Worm (Caenorhabditis elegans) whole organism, L3 larva: Measurements from ENCODE around the gene spch-1.

Experiments used
- R02D3.7 ChIP-seq: fragments of 150-350 bp; optimal IDR thresholded peaks from 2 replicates; lab custom pipeline; 2014; ENCODE audit warnings: missing biosample characterization, missing genetic modification characterization
- ZK546.5 ChIP-seq: sonication (generic microtip); optimal IDR thresholded peaks from 2 replicates; lab custom pipeline; 2017; ENCODE audit warnings: missing biosample characterization, missing genetic modification characterization
- aly-2 ChIP-seq: fragments of 150-350 bp; optimal IDR thresholded peaks from 2 replicates; lab custom pipeline; 2014; ENCODE audit warnings: missing biosample characterization, missing genetic modification characterization
- ama-1 ChIP-seq: fragments of 150-350 bp; optimal IDR thresholded peaks from 2 replicates; lab custom pipeline; 2018
- ceh-16 ChIP-seq: sonication (generic microtip); optimal IDR thresholded peaks from 2 replicates; lab custom pipeline; 2017; ENCODE audit warnings: missing biosample characterization, missing genetic modification characterization
- ceh-28 ChIP-seq: fragments of 150-350 bp; optimal IDR thresholded peaks from 2 replicates; lab custom pipeline; 2014; ENCODE audit warnings: missing biosample characterization, missing genetic modification reagents, missing genetic modification characterization
- ceh-82 ChIP-seq: fragments of 150-350 bp; optimal IDR thresholded peaks from 2 replicates; lab custom pipeline; 2014; ENCODE audit warnings: missing biosample characterization, missing genetic modification characterization
- ceh-9 ChIP-seq: sonication (generic microtip); optimal IDR thresholded peaks from 2 replicates; lab custom pipeline; 2018; ENCODE audit warnings: missing biosample characterization, missing genetic modification characterization
- elt-1 ChIP-seq: fragments of 150-350 bp; optimal IDR thresholded peaks from 2 replicates; lab custom pipeline; 2014; ENCODE audit warnings: missing biosample characterization, missing genetic modification characterization
- elt-2 ChIP-seq: sonication (generic microtip); optimal IDR thresholded peaks from 2 replicates; lab custom pipeline; 2016; ENCODE audit warnings: missing genetic modification reagents, mild to moderate bottlenecking, missing genetic modification characterization, missing compliant biosample characterization
- elt-3 ChIP-seq, 3 experiments: fragments of 150-350 bp in 1 of 3; sonication (generic microtip) in 2 of 3; optimal IDR thresholded peaks; 2 replicates in 2 of 3; 4 replicates in 1 of 3; lab custom pipeline; 2014 to 2017; ENCODE audit warnings: missing biosample characterization in 3 of 3, missing genetic modification characterization in 3 of 3
- eor-1 ChIP-seq, 2 experiments: fragments of 150-350 bp; optimal IDR thresholded peaks; 2 replicates each; lab custom pipeline; 2014 to 2018; ENCODE audit warnings: missing biosample characterization in 2 of 2, missing genetic modification characterization in 2 of 2
- fkh-10 ChIP-seq: sonication (generic microtip); optimal IDR thresholded peaks from 2 replicates; lab custom pipeline; 2017; ENCODE audit warnings: missing biosample characterization, missing genetic modification reagents, missing genetic modification characterization
- fkh-2 ChIP-seq: fragments of 150-350 bp; optimal IDR thresholded peaks from 2 replicates; lab custom pipeline; 2014; ENCODE audit warnings: missing biosample characterization, missing genetic modification reagents, missing genetic modification characterization
- fos-1 ChIP-seq: fragments of 150-350 bp; optimal IDR thresholded peaks from 2 replicates; lab custom pipeline; 2014; ENCODE audit warnings: missing biosample characterization, missing genetic modification characterization
- hmg-11 ChIP-seq: sonication (generic microtip); optimal IDR thresholded peaks from 2 replicates; lab custom pipeline; 2016; ENCODE audit warnings: missing genetic modification characterization, missing compliant biosample characterization
- jun-1 ChIP-seq: fragments of 150-350 bp; optimal IDR thresholded peaks from 2 replicates; lab custom pipeline; 2014; ENCODE audit warnings: missing biosample characterization, missing genetic modification reagents, missing genetic modification characterization
- lin-15B ChIP-seq: fragments of 150-350 bp; optimal IDR thresholded peaks from 2 replicates; lab custom pipeline; 2014; ENCODE audit warnings: missing biosample characterization, missing genetic modification characterization
- lin-39 ChIP-seq: fragments of 150-350 bp; optimal IDR thresholded peaks from 2 replicates; lab custom pipeline; 2018; ENCODE audit warnings: missing biosample characterization, missing genetic modification reagents, missing genetic modification characterization
- lsy-12 ChIP-seq: sonication (generic microtip); optimal IDR thresholded peaks from 2 replicates; lab custom pipeline; 2016; ENCODE audit warnings: mild to moderate bottlenecking, missing genetic modification characterization, missing compliant biosample characterization
- mdl-1 ChIP-seq: fragments of 150-350 bp; optimal IDR thresholded peaks from 2 replicates; lab custom pipeline; 2014; ENCODE audit warnings: missing biosample characterization, missing genetic modification characterization
- nfya-1 ChIP-seq: sonication (generic microtip); optimal IDR thresholded peaks from 2 replicates; lab custom pipeline; 2017; ENCODE audit warnings: missing genetic modification characterization, mild to moderate bottlenecking, missing compliant biosample characterization, antibody characterized with exemption, moderate library complexity; ENCODE audit not compliant: insufficient read depth
- nhr-11 ChIP-seq: fragments of 150-350 bp; optimal IDR thresholded peaks from 2 replicates; lab custom pipeline; 2014; ENCODE audit warnings: missing biosample characterization, missing genetic modification characterization
- nhr-12 ChIP-seq: fragments of 150-350 bp; optimal IDR thresholded peaks from 2 replicates; lab custom pipeline; 2014; ENCODE audit warnings: missing biosample characterization, missing genetic modification characterization
- nhr-23 ChIP-seq: fragments of 150-350 bp; optimal IDR thresholded peaks from 2 replicates; lab custom pipeline; 2014; ENCODE audit warnings: missing biosample characterization, missing genetic modification reagents, missing genetic modification characterization
- nhr-237 ChIP-seq: fragments of 150-350 bp; optimal IDR thresholded peaks from 2 replicates; lab custom pipeline; 2014; ENCODE audit warnings: missing biosample characterization, missing genetic modification characterization
- nhr-25 ChIP-seq: sonication (generic microtip); optimal IDR thresholded peaks from 2 replicates; lab custom pipeline; 2017; ENCODE audit warnings: missing biosample characterization, missing genetic modification characterization
- nhr-43 ChIP-seq: sonication (generic microtip); optimal IDR thresholded peaks from 2 replicates; lab custom pipeline; 2016; ENCODE audit warnings: mild to moderate bottlenecking, missing genetic modification characterization, missing compliant biosample characterization; ENCODE audit not compliant: poor library complexity, severe bottlenecking
- nhr-67 ChIP-seq: fragments of 150-350 bp; optimal IDR thresholded peaks from 2 replicates; lab custom pipeline; 2014; ENCODE audit warnings: missing biosample characterization, missing genetic modification characterization
- pqm-1 ChIP-seq: fragments of 150-350 bp; optimal IDR thresholded peaks from 2 replicates; lab custom pipeline; 2017; ENCODE audit warnings: missing biosample characterization, missing genetic modification characterization, inconsistent platforms
- sea-2 ChIP-seq: fragments of 150-350 bp; sonication (generic microtip); optimal IDR thresholded peaks from 4 replicates; lab custom pipeline; 2014; ENCODE audit warnings: missing biosample characterization, missing genetic modification reagents, missing genetic modification characterization
- unc-39 ChIP-seq: sonication (generic microtip); optimal IDR thresholded peaks from 4 replicates; lab custom pipeline; 2017; ENCODE audit warnings: missing biosample characterization, missing genetic modification characterization
- unc-62 ChIP-seq: fragments of 150-350 bp; sonication (generic microtip); optimal IDR thresholded peaks from 4 replicates; lab custom pipeline; 2014; ENCODE audit warnings: missing biosample characterization, missing genetic modification reagents, missing genetic modification characterization
- zag-1 ChIP-seq: fragments of 150-350 bp; optimal IDR thresholded peaks from 2 replicates; lab custom pipeline; 2014; ENCODE audit warnings: missing biosample characterization, missing genetic modification characterization
- ztf-4 ChIP-seq: fragments of 150-350 bp; optimal IDR thresholded peaks from 2 replicates; lab custom pipeline; 2014; ENCODE audit warnings: missing biosample characterization, missing genetic modification characterization

The spch-1 gene

DNA sequence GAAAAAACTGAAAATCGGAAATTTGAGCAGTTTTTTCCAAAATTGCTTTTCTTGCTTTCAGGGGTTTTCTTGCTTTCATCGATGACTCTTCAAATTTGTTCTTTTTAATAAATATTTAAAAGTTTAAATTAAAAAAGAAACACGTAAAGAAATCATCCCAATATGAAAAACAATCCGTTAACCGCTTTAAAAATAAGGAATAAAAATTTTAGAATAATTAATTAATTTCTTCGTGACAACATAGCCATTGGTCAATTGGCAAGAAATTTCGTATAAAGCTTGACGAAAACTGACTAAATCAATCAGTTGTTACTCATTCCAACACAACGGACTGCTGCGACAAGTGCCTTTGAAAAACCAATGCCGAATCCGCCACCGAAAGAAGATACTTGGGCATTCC, 1.2 kb upstream of the spch-1 start, which contains the start of gene nsph-3.2:
Gene nsph-3.2 (plus strand): TSS at position 301 of the 400 bp plus-strand sequence.
- TF ChIP-seq sea-2 (GFP tag; lab: Kevin White, UChicago) (no peak), aly-2 (tag; lab: Kevin White, UChicago) (no peak)

ce11 chrIV:10110870-10111269, 471 bp downstream of the spch-1 start:
- no peak for TF ChIP-seq unc-39 (tag; lab: Kevin White, UChicago)

DNA sequence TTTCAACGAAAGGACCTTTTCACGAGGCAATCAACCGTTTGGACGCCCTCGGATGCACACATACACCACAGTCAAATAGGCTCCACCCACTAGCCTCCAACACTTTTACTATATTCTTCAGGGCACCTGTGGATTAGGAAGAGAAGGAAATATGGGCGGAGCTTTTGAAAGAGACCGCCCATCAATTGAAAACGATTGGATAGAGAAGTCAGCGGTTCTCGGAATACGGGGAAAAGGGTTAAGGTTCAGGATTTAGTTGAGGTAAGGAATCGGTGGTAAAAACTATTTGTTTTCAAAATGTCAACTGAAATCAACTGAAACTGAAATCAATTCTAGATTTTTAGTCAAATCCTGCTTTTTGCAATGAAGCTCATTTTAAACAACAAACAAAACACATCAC, 924 bp downstream of the spch-1 start, which contains the start of gene egl-38:
Gene egl-38 (minus strand): TSS at position 101 of the 400 bp plus-strand sequence.
- no peak for TF ChIP-seq sea-2 (GFP tag; lab: Kevin White, UChicago)
- no peak for TF ChIP-seq fos-1
- TF ChIP-seq nfya-1 (tag; lab: Kevin White, UChicago): no peak
- TF ChIP-seq nhr-23: no peak
- TF ChIP-seq lsy-12: no peak
- no peak for TF ChIP-seq nhr-67 (tag; lab: Kevin White, UChicago)
- TF ChIP-seq ceh-28 (tag; lab: Kevin White, UChicago): no peak
- no peak for TF ChIP-seq eor-1 (tag; optimal IDR thresholded peaks at IDR 0.05; lab: Kevin White, UChicago)
- TF ChIP-seq nhr-25 (tag; lab: Kevin White, UChicago): no peak
- no peak for TF ChIP-seq ceh-16 (tag; lab: Kevin White, UChicago)
- no peak for TF ChIP-seq nhr-237
- TF ChIP-seq lin-39 (tag; lab: Kevin White, UChicago): no peak

ce11 chrIV:10096881-10097280, 14.5 kb downstream of the spch-1 start, which contains the start of gene dis-3:
Gene dis-3 (plus strand): TSS chrIV:10097202.
- TF ChIP-seq lin-15B (tag; lab: Kevin White, UChicago): peak; percentile 42
- peak; percentile 71 for TF ChIP-seq R02D3.7 (tag; lab: Kevin White, UChicago)
- no peak for TF ChIP-seq mdl-1 (tag; lab: Kevin White, UChicago)
- no peak for TF ChIP-seq hmg-11 (tag; lab: Kevin White, UChicago)
- TF ChIP-seq nhr-11 (tag; lab: Kevin White, UChicago): no peak
- TF ChIP-seq ZK546.5: no peak

DNA sequence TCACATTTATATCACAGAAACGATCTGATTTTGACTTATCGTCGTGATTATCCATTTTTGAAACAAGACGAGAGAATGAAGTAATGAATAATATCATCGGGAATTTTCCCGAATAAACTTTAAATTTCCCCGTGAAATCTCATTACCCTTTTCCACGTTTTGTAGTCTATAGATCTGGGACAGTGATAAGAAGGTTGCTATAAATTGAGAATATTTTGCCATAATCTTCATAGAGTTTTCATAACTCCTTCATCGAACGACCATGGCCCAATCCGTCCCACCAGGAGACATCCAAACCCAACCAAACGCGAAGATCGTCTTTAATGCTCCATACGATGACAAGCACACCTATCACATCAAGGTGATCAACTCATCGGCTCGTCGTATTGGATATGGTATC, 16.2 kb downstream of the spch-1 start, which contains the start of the genes C04G2.5 and msp-36:
Gene C04G2.5 (minus strand): TSS at position 101 of the 400 bp plus-strand sequence.
Gene msp-36 (plus strand): TSS at position 263 of the 400 bp plus-strand sequence.
- no peak for TF ChIP-seq elt-2 (tag; lab: Kevin White, UChicago)
- TF ChIP-seq ztf-4 (tag; lab: Kevin White, UChicago): no peak
- no peak for TF ChIP-seq hmg-11 (tag; lab: Kevin White, UChicago)
- no peak for TF ChIP-seq jun-1 (tag; lab: Kevin White, UChicago)
- no peak for TF ChIP-seq ama-1 (lab: Kevin White, UChicago)
- TF ChIP-seq ceh-28 (tag; lab: Kevin White, UChicago): no peak
- no peak for TF ChIP-seq zag-1 (tag; lab: Kevin White, UChicago)
- TF ChIP-seq fkh-10 (GFP tag; lab: Kevin White, UChicago): no peak
- no peak for TF ChIP-seq nhr-43 (tag; lab: Kevin White, UChicago)
- TF ChIP-seq fkh-2 (tag; lab: Kevin White, UChicago): no peak
- TF ChIP-seq, all 47 proteins: peak for 0

DNA sequence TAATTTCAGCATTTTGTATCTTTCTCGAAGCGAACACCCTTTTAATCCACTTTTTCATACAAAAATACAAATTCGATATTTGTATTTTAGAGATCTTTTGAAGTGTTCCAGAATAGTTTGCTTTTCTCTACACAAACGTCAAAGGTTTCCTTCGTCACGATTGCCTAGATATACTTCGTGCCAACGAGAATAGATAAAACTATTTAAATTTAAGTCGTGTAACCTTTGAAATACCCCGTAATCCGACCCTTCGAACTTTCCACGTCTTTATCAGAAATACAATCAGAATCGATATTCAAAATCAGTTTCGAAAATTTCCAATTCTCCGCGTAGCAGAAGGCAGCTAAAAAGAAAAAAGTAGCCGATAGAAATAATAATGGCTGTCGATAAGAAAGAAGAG, 21.0 kb downstream of the spch-1 start, which contains the start of gene ttbk-5:
Gene ttbk-5 (plus strand): TSS at position 301 of the 400 bp plus-strand sequence.
- no peak for TF ChIP-seq fkh-10 (GFP tag; lab: Kevin White, UChicago)
- no peak for TF ChIP-seq nhr-23
- no peak for TF ChIP-seq lin-15B (tag; lab: Kevin White, UChicago)
- TF ChIP-seq ceh-82 (tag; lab: Kevin White, UChicago): no peak
- TF ChIP-seq pqm-1 (tag; lab: Kevin White, UChicago): no peak
- no peak for TF ChIP-seq eor-1 (tag; optimal IDR thresholded peaks at IDR 0.05; lab: Kevin White, UChicago)
- no peak for TF ChIP-seq hmg-11 (tag; lab: Kevin White, UChicago)
- TF ChIP-seq elt-1: no peak
- no peak for TF ChIP-seq elt-3 (tag; optimal IDR thresholded peaks at IDR 0.05; lab: Kevin White, UChicago)
- no peak for TF ChIP-seq unc-62 (GFP tag; lab: Kevin White, UChicago)
- TF ChIP-seq ceh-28 (tag; lab: Kevin White, UChicago): no peak
- no peak for TF ChIP-seq fos-1
- no peak for TF ChIP-seq ceh-9 (tag; lab: Kevin White, UChicago)
- no peak for TF ChIP-seq R02D3.7 (tag; lab: Kevin White, UChicago)
- no peak for TF ChIP-seq nhr-12 (tag; lab: Kevin White, UChicago)
